Worm (Caenorhabditis elegans) whole organism, L3 larva: Measurements from ENCODE around the gene srh-194.
"Not testable (repeated sequence)": the region's sequence is repeated elsewhere in the genome, so short reads cannot be mapped to it uniquely, and the experiment has no call there.

ENCODE experiments used
- ama-1 ChIP-seq: fragments of 150-350 bp; optimal IDR thresholded peaks from 2 replicates; lab custom pipeline; 2018
- ceh-28 ChIP-seq: fragments of 150-350 bp; optimal IDR thresholded peaks from 2 replicates; lab custom pipeline; 2014; ENCODE audit warnings: missing biosample characterization, missing genetic modification reagents, missing genetic modification characterization
- egl-27 ChIP-seq: sonication (generic microtip); optimal IDR thresholded peaks from 4 replicates; lab custom pipeline; 2017; ENCODE audit warnings: missing biosample characterization, missing genetic modification reagents, missing genetic modification characterization
- mdl-1 ChIP-seq: fragments of 150-350 bp; optimal IDR thresholded peaks from 2 replicates; lab custom pipeline; 2014; ENCODE audit warnings: missing biosample characterization, missing genetic modification characterization
- nhr-76 ChIP-seq: fragments of 150-350 bp; sonication (generic microtip); optimal IDR thresholded peaks from 5 replicates; lab custom pipeline; 2014; ENCODE audit warnings: missing biosample characterization, missing genetic modification characterization
- pqm-1 ChIP-seq: fragments of 150-350 bp; optimal IDR thresholded peaks from 2 replicates; lab custom pipeline; 2017; ENCODE audit warnings: missing biosample characterization, missing genetic modification characterization, inconsistent platforms
- snpc-4 ChIP-seq: fragments of 150-350 bp; optimal IDR thresholded peaks from 2 replicates; lab custom pipeline; 2014; ENCODE audit warnings: missing biosample characterization, missing genetic modification characterization
- unc-39 ChIP-seq: sonication (generic microtip); optimal IDR thresholded peaks from 4 replicates; lab custom pipeline; 2017; ENCODE audit warnings: missing biosample characterization, missing genetic modification characterization
- ztf-4 ChIP-seq: fragments of 150-350 bp; optimal IDR thresholded peaks from 2 replicates; lab custom pipeline; 2014; ENCODE audit warnings: missing biosample characterization, missing genetic modification characterization

ce11 chrV:4271258-4271657, 22.1 kb downstream of the srh-194 start, which contains the start of gene srt-38:
- TF ChIP-seq ztf-4; unc-39; snpc-4; egl-27; ceh-28 (tag; lab: Kevin White, UChicago); pqm-1 (tag; lab: Kevin White, UChicago); mdl-1; ama-1 (lab: Kevin White, UChicago); nhr-76: not testable (repeated sequence)
